Worm (Caenorhabditis elegans): ENCODE data around the gene nhr-8.

Gene nhr-8

DNA sequence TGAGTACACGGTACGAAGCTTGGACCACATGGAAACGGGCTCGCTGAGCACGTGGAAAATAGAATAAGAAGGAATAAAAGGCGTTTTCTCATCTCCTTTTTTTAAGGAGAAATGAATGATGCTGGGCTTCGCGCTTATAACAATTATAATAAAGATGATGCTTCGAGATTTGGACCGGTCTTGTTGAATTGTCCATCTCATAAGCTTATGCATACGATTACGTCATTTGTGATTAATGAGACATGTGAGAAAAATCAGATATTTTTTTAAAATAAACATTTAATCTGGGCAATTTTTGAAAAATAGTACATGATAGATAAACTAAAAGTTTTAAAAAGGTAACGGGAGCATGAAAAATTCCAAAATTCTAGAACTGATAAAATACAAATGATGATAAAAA, 46.5 kb downstream of the nhr-8 start, which contains the start of gene C46A5.4:
Gene C46A5.4 (minus strand): TSS at position 101 of the 400 bp plus-strand sequence.
- no peak for TF ChIP-seq F13H6.1 (tag; optimal IDR thresholded peaks at IDR 0.05)
- TF ChIP-seq fkh-6 (tag; optimal IDR thresholded peaks at IDR 0.05), result no peak
- no peak for TF ChIP-seq hlh-6 (tag; optimal IDR thresholded peaks at IDR 0.05)
- TF ChIP-seq ceh-19 (GFP tag; optimal IDR thresholded peaks at IDR 0.05), result no peak
- no peak for TF ChIP-seq ceh-31 (tag; optimal IDR thresholded peaks at IDR 0.05)
- no peak for TF ChIP-seq ceh-14 (tag; optimal IDR thresholded peaks at IDR 0.05)
- TF ChIP-seq ceh-24 (tag; optimal IDR thresholded peaks at IDR 0.05), result no peak
- no peak for TF ChIP-seq elt-4 (tag; optimal IDR thresholded peaks at IDR 0.05)
- TF ChIP-seq nhr-11 (tag; optimal IDR thresholded peaks at IDR 0.05), result no peak
- TF ChIP-seq gmeb-2 (tag; optimal IDR thresholded peaks at IDR 0.05), result no peak
- TF ChIP-seq dmd-4 (tag; optimal IDR thresholded peaks at IDR 0.05; ENCODE audit: borderline replicate concordance), result no peak
- no peak for TF ChIP-seq unc-42 (tag; optimal IDR thresholded peaks at IDR 0.05)
- TF ChIP-seq pha-2 (tag; optimal IDR thresholded peaks at IDR 0.05), result no peak
- TF ChIP-seq ceh-6 (GFP tag; optimal IDR thresholded peaks at IDR 0.05), result no peak
- no peak for TF ChIP-seq pag-3 (tag; optimal IDR thresholded peaks at IDR 0.05; ENCODE audit: borderline replicate concordance)
- no peak for TF ChIP-seq rnt-1 (tag; optimal IDR thresholded peaks at IDR 0.05)
- TF ChIP-seq ahr-1 (tag; optimal IDR thresholded peaks at IDR 0.05), result no peak
- TF ChIP-seq ceh-30 (tag; optimal IDR thresholded peaks at IDR 0.05), result no peak
- no peak for TF ChIP-seq T23F11.4 (GFP tag; optimal IDR thresholded peaks at IDR 0.05)
- TF ChIP-seq ceh-45 (GFP tag; IDR thresholded peaks at IDR 0.05), result no peak

DNA sequence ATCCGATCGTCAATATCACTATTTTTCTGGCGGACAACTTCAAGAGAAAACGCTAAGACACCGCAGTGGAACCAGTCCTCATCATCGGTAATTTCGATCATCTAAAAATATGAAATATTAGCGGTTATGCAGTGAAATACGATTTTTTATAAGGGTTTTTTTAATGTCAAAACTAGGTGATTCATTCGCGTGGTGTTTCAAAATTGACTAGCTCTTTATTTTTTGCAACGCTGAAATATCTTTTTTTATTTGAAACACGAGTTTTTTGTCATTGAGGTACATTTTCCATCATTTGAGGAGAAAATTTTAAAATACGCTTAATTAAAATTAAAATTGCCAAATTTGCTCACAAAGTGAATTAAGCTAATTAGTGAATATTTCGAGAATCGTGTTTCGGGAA, 48.7 kb downstream of the nhr-8 start, which contains the start of gene dsb-3:
Gene dsb-3 (minus strand): TSS at position 101 of the 400 bp plus-strand sequence.
- no peak for TF ChIP-seq ztf-16 (tag; optimal IDR thresholded peaks at IDR 0.05)
- no peak for TF ChIP-seq unc-86 (tag; optimal IDR thresholded peaks at IDR 0.05)
- TF ChIP-seq pax-1 (tag; optimal IDR thresholded peaks at IDR 0.05), result no peak
- no peak for TF ChIP-seq ttx-3 (tag; optimal IDR thresholded peaks at IDR 0.05)
- no peak for TF ChIP-seq fax-1 (tag; optimal IDR thresholded peaks at IDR 0.05)
- no peak for TF ChIP-seq mec-3 (tag; optimal IDR thresholded peaks at IDR 0.05; ENCODE audit: borderline replicate concordance)
- no peak for TF ChIP-seq pat-9 (tag; optimal IDR thresholded peaks at IDR 0.05)
- no peak for TF ChIP-seq ceh-34 (tag; optimal IDR thresholded peaks at IDR 0.05)
- no peak for TF ChIP-seq lim-6 (tag; optimal IDR thresholded peaks at IDR 0.05)
- TF ChIP-seq gmeb-2 (tag; optimal IDR thresholded peaks at IDR 0.05), result no peak
- TF ChIP-seq pros-1 (tag; optimal IDR thresholded peaks at IDR 0.05), result no peak
- no peak for TF ChIP-seq ceh-18 (tag; optimal IDR thresholded peaks at IDR 0.05)
- no peak for TF ChIP-seq ceh-24 (tag; optimal IDR thresholded peaks at IDR 0.05)
- no peak for TF ChIP-seq ceh-6 (GFP tag; optimal IDR thresholded peaks at IDR 0.05)
- no peak for TF ChIP-seq ceh-19 (GFP tag; optimal IDR thresholded peaks at IDR 0.05)
- no peak for TF ChIP-seq ceh-31 (tag; optimal IDR thresholded peaks at IDR 0.05)
- TF ChIP-seq F13H6.1 (tag; optimal IDR thresholded peaks at IDR 0.05), result no peak
- TF ChIP-seq sox-2 (GFP tag; IDR thresholded peaks at IDR 0.05), result no peak
- TF ChIP-seq ceh-14 (tag; optimal IDR thresholded peaks at IDR 0.05), result no peak
- no peak for TF ChIP-seq hlh-6 (tag; optimal IDR thresholded peaks at IDR 0.05)

DNA sequence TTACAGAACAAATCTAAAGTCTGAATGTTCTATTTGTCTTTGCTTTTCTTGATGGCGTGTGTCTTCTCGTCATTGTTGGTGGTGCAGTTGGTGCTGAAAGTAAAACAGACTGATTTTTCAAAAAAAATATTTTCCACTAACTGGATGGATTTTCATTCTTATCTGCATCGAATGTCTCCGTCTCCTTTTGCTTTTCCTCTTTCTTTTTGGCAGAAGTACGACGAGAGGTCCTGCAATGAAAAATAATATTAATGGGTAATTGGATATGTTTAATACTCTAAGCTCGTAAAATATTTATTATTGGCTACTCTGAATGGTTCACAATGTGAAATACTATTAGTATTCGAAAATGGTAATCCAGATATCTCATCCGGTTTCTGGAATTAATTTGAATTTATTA, 49.3 kb downstream of the nhr-8 start, which contains the start of gene del-7:
Gene del-7 (plus strand): TSS at position 301 of the 400 bp plus-strand sequence.
- no peak for TF ChIP-seq ztf-16 (tag; optimal IDR thresholded peaks at IDR 0.05)
- no peak for TF ChIP-seq lim-6 (tag; optimal IDR thresholded peaks at IDR 0.05)
- TF ChIP-seq lin-11 (tag; optimal IDR thresholded peaks at IDR 0.05), result no peak
- TF ChIP-seq unc-86 (tag; optimal IDR thresholded peaks at IDR 0.05), result no peak
- no peak for TF ChIP-seq dmd-4 (tag; optimal IDR thresholded peaks at IDR 0.05; ENCODE audit: borderline replicate concordance)
- TF ChIP-seq nfya-1 (tag; optimal IDR thresholded peaks at IDR 0.05), result no peak
- no peak for TF ChIP-seq pros-1 (tag; optimal IDR thresholded peaks at IDR 0.05)
- TF ChIP-seq odd-2 (tag; optimal IDR thresholded peaks at IDR 0.05), result no peak
- TF ChIP-seq ceh-34 (tag; optimal IDR thresholded peaks at IDR 0.05), result no peak
- no peak for TF ChIP-seq ceh-19 (GFP tag; optimal IDR thresholded peaks at IDR 0.05)
- TF ChIP-seq C08G9.2 (tag; optimal IDR thresholded peaks at IDR 0.05), result no peak
- no peak for TF ChIP-seq pax-1 (tag; optimal IDR thresholded peaks at IDR 0.05)
- no peak for TF ChIP-seq ref-2 (tag; optimal IDR thresholded peaks at IDR 0.05)
- no peak for TF ChIP-seq ceh-30 (tag; optimal IDR thresholded peaks at IDR 0.05)
- TF ChIP-seq ceh-31 (tag; optimal IDR thresholded peaks at IDR 0.05), result no peak
- no peak for TF ChIP-seq hlh-13 (GFP tag; optimal IDR thresholded peaks at IDR 0.05)
- no peak for TF ChIP-seq fax-1 (tag; optimal IDR thresholded peaks at IDR 0.05)
- TF ChIP-seq hlh-8 (tag; optimal IDR thresholded peaks at IDR 0.05), result no peak

All from whole organism, late embryonic.